Worm (Caenorhabditis elegans) whole organism, midembryonic: ENCODE measurements around the gene stdh-4.
A peak's percentile ranks its signal among the peaks of the same experiment; 100 is the strongest.

Experiments
- T22C8.4 ChIP-seq: fragments of 200-800 bp; sonication (Bioruptor generic); IDR thresholded peaks from 2 replicates; pipeline ENCODE4 v1.3.6; 2022; ENCODE audit warnings: missing genetic modification characterization, missing compliant biosample characterization
- cog-1 ChIP-seq: sonication (generic microtip); optimal IDR thresholded peaks from 2 replicates; lab custom pipeline; 2016; ENCODE audit warnings: missing genetic modification characterization, missing compliant biosample characterization
- flt-1 ChIP-seq: fragments of 200-800 bp; sonication (Bioruptor generic); IDR thresholded peaks from 2 replicates; pipeline ENCODE4 v1.3.6; 2022; ENCODE audit warnings: missing genetic modification characterization, missing compliant biosample characterization
- klf-2 ChIP-seq: fragments of 200-800 bp; sonication (Bioruptor generic); conservative IDR thresholded peaks from 2 replicates; pipeline ENCODE4 v1.3.6; 2022; ENCODE audit warnings: missing genetic modification reagents, missing genetic modification characterization, missing compliant biosample characterization
- med-1 ChIP-seq: sonication (generic microtip); optimal IDR thresholded peaks from 2 replicates; lab custom pipeline; 2017; ENCODE audit warnings: missing genetic modification characterization, mild to moderate bottlenecking, missing compliant biosample characterization, antibody characterized with exemption, missing genetic modification reagents; ENCODE audit not compliant: insufficient read depth
- ref-1 ChIP-seq: fragments of 200-800 bp; sonication (Bioruptor generic); conservative IDR thresholded peaks from 2 replicates; pipeline ENCODE4 v1.3.6; 2022; ENCODE audit warnings: missing genetic modification reagents, missing genetic modification characterization, missing compliant biosample characterization
- tab-1 ChIP-seq: fragments of 200-800 bp; sonication (Bioruptor generic); IDR thresholded peaks from 2 replicates; pipeline ENCODE4 v1.3.6; 2022; ENCODE audit warnings: missing genetic modification characterization, missing compliant biosample characterization
- ztf-23 ChIP-seq: fragments of 200-800 bp; sonication (Bioruptor generic); IDR thresholded peaks from 2 replicates; pipeline ENCODE4 v1.3.6; 2022; ENCODE audit warnings: missing genetic modification reagents, missing genetic modification characterization, missing compliant biosample characterization
- ztf-29 ChIP-seq: fragments of 200-800 bp; sonication (Bioruptor generic); IDR thresholded peaks from 2 replicates; pipeline ENCODE4 v1.3.6; 2022; ENCODE audit warnings: missing genetic modification reagents, missing genetic modification characterization, missing compliant biosample characterization

DNA sequence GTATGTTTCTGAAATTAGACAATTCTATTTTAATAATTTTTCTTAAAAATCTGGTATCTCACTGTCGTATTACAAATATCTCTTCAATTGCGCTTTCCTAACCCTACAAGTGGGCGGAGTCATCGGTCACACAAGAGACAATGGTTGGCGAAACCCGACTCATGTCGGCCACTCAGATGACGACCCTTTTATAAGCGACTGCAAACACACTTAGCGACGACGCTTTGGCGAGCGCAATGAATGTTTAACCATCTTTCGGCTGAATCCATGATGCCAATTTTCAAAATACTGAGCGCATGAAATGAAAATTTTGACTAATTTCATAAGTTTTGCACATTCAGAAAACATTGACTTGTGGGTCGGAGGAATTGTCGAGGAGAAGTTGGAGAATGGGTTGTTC, 48.7 kb upstream of the stdh-4 start:
- TF ChIP-seq klf-2 (peak; percentile 100), cog-1 (tag; lab: Kevin White, UChicago) (peak; percentile 97), tab-1 (GFP tag; lab: Robert Waterston, UW) (peak; percentile 100), ref-1 (GFP tag; lab: Robert Waterston, UW) (peak; percentile 98), ztf-23 (GFP tag; lab: Robert Waterston, UW) (peak; percentile 99), flt-1 (peak; percentile 99), T22C8.4 (GFP tag; lab: Robert Waterston, UW) (peak; percentile 98), med-1 (peak; percentile 93), ztf-29 (GFP tag; lab: Robert Waterston, UW) (peak; percentile 99)
